Worm (Caenorhabditis elegans): Measurements from ENCODE around the gene cpg-24.

- TF ChIP-seq hmbx-1 (tag; optimal IDR thresholded peaks at IDR 0.05) (no peak), ceh-13 (GFP tag; optimal IDR thresholded peaks at IDR 0.05) (no peak), pes-1 (GFP tag; IDR thresholded peaks at IDR 0.05) (no peak), hnd-1 (tag; optimal IDR thresholded peaks at IDR 0.05) (no peak), hmg-4 (GFP tag; optimal IDR thresholded peaks at IDR 0.05) (no peak), flt-1 (GFP tag; IDR thresholded peaks at IDR 0.05) (no peak)
Measured at ce11 chrIV:1660735-1661134, 29.0 kb downstream of the cpg-24 start.
